Fruit fly (Drosophila melanogaster) whole organism, embryonic: Measurements from ENCODE around the gene CG9839.
A peak's percentile ranks its signal among the peaks of the same experiment; 100 is the strongest.

Experiments
- Abd-B ChIP-seq: fragments of 200-800 bp; sonication (Bioruptor generic); optimal IDR thresholded peaks from 2 replicates; lab custom pipeline; 2018; ENCODE audit warnings: missing biosample characterization, mild to moderate bottlenecking, missing genetic modification characterization, moderate library complexity
- Asciz ChIP-seq: fragments of 200-800 bp; sonication (Bioruptor generic); optimal IDR thresholded peaks from 2 replicates; lab custom pipeline; 2017; ENCODE audit warnings: missing biosample characterization, mild to moderate bottlenecking, missing genetic modification characterization, missing genetic modification reagents
- CG11456 ChIP-seq: fragments of 200-800 bp; sonication (Bioruptor generic); IDR thresholded peaks from 3 replicates; pipeline ENCODE4 v1.3.6; 2022; ENCODE audit warnings: missing biosample characterization, missing genetic modification characterization
- CG12104 ChIP-seq: fragments of 200-800 bp; sonication (Bioruptor generic); optimal IDR thresholded peaks from 3 replicates; lab custom pipeline; 2016; ENCODE audit warnings: missing biosample characterization, missing genetic modification characterization
- CG13894 ChIP-seq: fragments of 200-800 bp; sonication (Bioruptor generic); optimal IDR thresholded peaks from 3 replicates; lab custom pipeline; 2018; ENCODE audit warnings: missing biosample characterization, mild to moderate bottlenecking, missing genetic modification characterization, moderate library complexity
- CG14860 ChIP-seq: fragments of 200-800 bp; sonication (Bioruptor generic); IDR thresholded peaks from 3 replicates; pipeline ENCODE4 v1.3.6; 2022; ENCODE audit warnings: missing biosample characterization, missing genetic modification characterization; ENCODE audit not compliant: partially characterized antibody
- CG16815 ChIP-seq: fragments of 200-800 bp; sonication (Bioruptor generic); optimal IDR thresholded peaks from 3 replicates; lab custom pipeline; 2017; ENCODE audit warnings: missing biosample characterization, mild to moderate bottlenecking, missing genetic modification characterization
- CG18599 ChIP-seq: fragments of 200-800 bp; sonication (Bioruptor generic); optimal IDR thresholded peaks from 3 replicates; lab custom pipeline; 2017; ENCODE audit warnings: missing biosample characterization, missing genetic modification characterization, mild to moderate bottlenecking, moderate library complexity, missing genetic modification reagents
- CG3163 ChIP-seq: fragments of 200-800 bp; sonication (Bioruptor generic); optimal IDR thresholded peaks from 3 replicates; lab custom pipeline; 2016; ENCODE audit warnings: missing biosample characterization, missing genetic modification characterization
- CG33213 ChIP-seq: fragments of 200-800 bp; sonication (Bioruptor generic); optimal IDR thresholded peaks from 3 replicates; lab custom pipeline; 2016; ENCODE audit warnings: missing biosample characterization, missing genetic modification characterization
- CG33557 ChIP-seq: fragments of 200-800 bp; sonication (Bioruptor generic); optimal IDR thresholded peaks from 2 replicates; lab custom pipeline; 2019; ENCODE audit warnings: missing biosample characterization, mild to moderate bottlenecking, missing genetic modification characterization, moderate library complexity
- CG34224 ChIP-seq: fragments of 200-800 bp; sonication (Bioruptor generic); IDR thresholded peaks from 3 replicates; pipeline ENCODE4 v1.3.6; 2022; ENCODE audit warnings: missing biosample characterization, missing genetic modification characterization; ENCODE audit not compliant: partially characterized antibody
- CG42726 ChIP-seq: fragments of 200-800 bp; sonication (Bioruptor generic); IDR thresholded peaks from 2 replicates; pipeline ENCODE4 v1.3.6; 2022; ENCODE audit warnings: missing biosample characterization, missing genetic modification characterization; ENCODE audit not compliant: partially characterized antibody
- CG4282 ChIP-seq: fragments of 200-800 bp; sonication (Bioruptor generic); optimal IDR thresholded peaks from 2 replicates; lab custom pipeline; 2016; ENCODE audit warnings: missing biosample characterization, missing genetic modification characterization
- CG4424 ChIP-seq: fragments of 200-800 bp; sonication (Bioruptor generic); optimal IDR thresholded peaks from 3 replicates; lab custom pipeline; 2016; ENCODE audit warnings: missing biosample characterization, missing genetic modification characterization
- CG5180 ChIP-seq: fragments of 200-800 bp; sonication (Bioruptor generic); optimal IDR thresholded peaks from 3 replicates; lab custom pipeline; 2017; ENCODE audit warnings: missing biosample characterization, missing genetic modification characterization, mild to moderate bottlenecking, moderate library complexity, missing genetic modification reagents
- CG6813 ChIP-seq: fragments of 200-800 bp; sonication (Bioruptor generic); optimal IDR thresholded peaks from 2 replicates; lab custom pipeline; 2017; ENCODE audit warnings: missing biosample characterization, missing genetic modification characterization, mild to moderate bottlenecking, moderate library complexity, missing genetic modification reagents
- CG7271 ChIP-seq: fragments of 200-800 bp; sonication (Bioruptor generic); optimal IDR thresholded peaks from 2 replicates; lab custom pipeline; 2018; ENCODE audit warnings: missing biosample characterization, mild to moderate bottlenecking, missing genetic modification characterization, moderate library complexity
- CG9609 ChIP-seq: fragments of 200-800 bp; sonication (Bioruptor generic); optimal IDR thresholded peaks from 3 replicates; lab custom pipeline; 2016; ENCODE audit warnings: missing biosample characterization, missing genetic modification characterization
- CG9817 ChIP-seq: fragments of 200-800 bp; sonication (Bioruptor generic); optimal IDR thresholded peaks from 2 replicates; lab custom pipeline; 2018; ENCODE audit warnings: missing biosample characterization, mild to moderate bottlenecking, missing genetic modification characterization, moderate library complexity
- Dref ChIP-seq: fragments of 200-800 bp; sonication (Bioruptor generic); IDR thresholded peaks from 2 replicates; pipeline ENCODE4 v1.3.6; 2022; ENCODE audit warnings: missing biosample characterization, missing genetic modification characterization
- Ets65A ChIP-seq: fragments of 200-800 bp; sonication (Bioruptor generic); peaks from one replicate; lab custom pipeline; 2016; ENCODE audit warnings: missing biosample characterization, missing genetic modification characterization
- Fer3 ChIP-seq: fragments of 200-800 bp; sonication (Bioruptor generic); optimal IDR thresholded peaks from 2 replicates; lab custom pipeline; 2018; ENCODE audit warnings: missing biosample characterization, mild to moderate bottlenecking, missing genetic modification characterization, moderate library complexity
- HLH54F ChIP-seq: fragments of 200-800 bp; sonication (Bioruptor generic); optimal IDR thresholded peaks from 3 replicates; lab custom pipeline; 2016; ENCODE audit warnings: missing biosample characterization, missing genetic modification characterization
- Hand ChIP-seq: fragments of 200-800 bp; sonication (Bioruptor generic); optimal IDR thresholded peaks from 2 replicates; lab custom pipeline; 2017; ENCODE audit warnings: mild to moderate bottlenecking, missing biosample characterization, missing genetic modification reagents, missing genetic modification characterization
- Lpt ChIP-seq: fragments of >200 bp; optimal IDR thresholded peaks from 2 replicates; lab custom pipeline; 2018; ENCODE audit warnings: missing biosample characterization, missing genetic modification characterization
- Myb ChIP-seq: fragments of 200-800 bp; sonication (Bioruptor generic); optimal IDR thresholded peaks from 2 replicates; lab custom pipeline; 2016; ENCODE audit warnings: missing biosample characterization, missing genetic modification characterization
- Neu2 ChIP-seq: fragments of 200-800 bp; sonication (Bioruptor generic); optimal IDR thresholded peaks from 3 replicates; lab custom pipeline; 2016; ENCODE audit warnings: missing biosample characterization, missing genetic modification characterization, borderline replicate concordance
- Oaz ChIP-seq: fragments of 200-800 bp; sonication (Bioruptor generic); IDR thresholded peaks from 2 replicates; pipeline ENCODE4 v1.3.6; 2022; ENCODE audit warnings: missing biosample characterization, missing genetic modification characterization
- Opbp ChIP-seq: fragments of 200-800 bp; sonication (Bioruptor generic); IDR thresholded peaks from 3 replicates; pipeline ENCODE4 v1.3.6; 2022; ENCODE audit warnings: missing biosample characterization, missing genetic modification characterization; ENCODE audit not compliant: partially characterized antibody
- Rx ChIP-seq: fragments of 200-800 bp; sonication (Bioruptor generic); IDR thresholded peaks from 2 replicates; pipeline ENCODE4 v1.3.6; 2022; ENCODE audit warnings: missing biosample characterization, missing genetic modification characterization
- Side ChIP-seq: fragments of 200-800 bp; sonication (Bioruptor generic); optimal IDR thresholded peaks from 2 replicates; lab custom pipeline; 2016; ENCODE audit warnings: missing biosample characterization, missing genetic modification characterization
- Sox100B ChIP-seq: fragments of 200-800 bp; sonication (Bioruptor generic); optimal IDR thresholded peaks from 3 replicates; lab custom pipeline; 2018; ENCODE audit warnings: missing biosample characterization, mild to moderate bottlenecking, missing genetic modification characterization
- Sry-δ ChIP-seq: fragments of 200-800 bp; sonication (Bioruptor generic); optimal IDR thresholded peaks from 2 replicates; lab custom pipeline; 2016; ENCODE audit warnings: missing biosample characterization, missing genetic modification characterization
- bbx ChIP-seq: fragments of 200-800 bp; sonication (Bioruptor generic); IDR thresholded peaks from 2 replicates; pipeline ENCODE4 v1.3.6; 2022; ENCODE audit warnings: missing biosample characterization, missing genetic modification characterization; ENCODE audit not compliant: partially characterized antibody
- dimm ChIP-seq: fragments of 200-800 bp; sonication (Bioruptor generic); IDR thresholded peaks from 2 replicates; pipeline ENCODE4 v1.3.6; 2022; ENCODE audit warnings: missing biosample characterization, missing genetic modification characterization
- eve ChIP-seq, 2 experiments: fragments of >200 bp; optimal IDR thresholded peaks; 2 replicates each; lab custom pipeline; 2017; ENCODE audit warnings: missing biosample characterization in 2 of 2, missing genetic modification characterization in 2 of 2
- eyg ChIP-seq: fragments of 200-800 bp; sonication (Bioruptor generic); optimal IDR thresholded peaks from 3 replicates; lab custom pipeline; 2016; ENCODE audit warnings: missing biosample characterization, missing genetic modification characterization
- fd96Cb ChIP-seq: fragments of 200-800 bp; sonication (Bioruptor generic); optimal IDR thresholded peaks from 2 replicates; lab custom pipeline; 2018; ENCODE audit warnings: missing biosample characterization, mild to moderate bottlenecking, missing genetic modification characterization, moderate library complexity
- gcm ChIP-seq: fragments of 200-800 bp; sonication (Bioruptor generic); optimal IDR thresholded peaks from 2 replicates; lab custom pipeline; 2019; ENCODE audit warnings: missing biosample characterization, mild to moderate bottlenecking, missing genetic modification characterization, moderate library complexity
- nerfin-2 ChIP-seq: fragments of 200-800 bp; sonication (Bioruptor generic); IDR thresholded peaks from 2 replicates; pipeline ENCODE4 v1.3.6; 2022; ENCODE audit warnings: missing biosample characterization, missing genetic modification characterization; ENCODE audit not compliant: partially characterized antibody
- nmo ChIP-seq: fragments of 200-800 bp; sonication (Bioruptor generic); optimal IDR thresholded peaks from 2 replicates; lab custom pipeline; 2018; ENCODE audit warnings: missing biosample characterization, mild to moderate bottlenecking, missing genetic modification characterization, moderate library complexity
- p53 ChIP-seq: fragments of 200-800 bp; sonication (Bioruptor generic); optimal IDR thresholded peaks from 2 replicates; lab custom pipeline; 2016; ENCODE audit warnings: missing biosample characterization, missing genetic modification characterization
- repo ChIP-seq: fragments of 200-800 bp; sonication (Bioruptor generic); optimal IDR thresholded peaks from 2 replicates; lab custom pipeline; 2016; ENCODE audit warnings: missing biosample characterization, missing genetic modification characterization
- sc ChIP-seq, 3 experiments: fragments of >200 bp in 2 of 3; fragments of 200-800 bp in 1 of 3; sonication (Bioruptor generic) in 1 of 3; optimal IDR thresholded peaks; 2 replicates in 2 of 3; 3 replicates in 1 of 3; lab custom pipeline; 2017; ENCODE audit warnings: mild to moderate bottlenecking in 1 of 3, missing biosample characterization in 1 of 3, missing genetic modification characterization in 1 of 3, missing genetic modification reagents in 1 of 3
- tio ChIP-seq: fragments of 200-800 bp; sonication (Bioruptor generic); optimal IDR thresholded peaks from 2 replicates; lab custom pipeline; 2017; ENCODE audit warnings: missing biosample characterization, missing genetic modification characterization, inconsistent platforms
- trh ChIP-seq: fragments of 200-800 bp; sonication (Bioruptor generic); optimal IDR thresholded peaks from 2 replicates; lab custom pipeline; 2016; ENCODE audit warnings: missing biosample characterization, missing genetic modification characterization
- twi ChIP-seq: fragments of 200-800 bp; optimal IDR thresholded peaks from 2 replicates; lab custom pipeline; 2019; ENCODE audit warnings: missing biosample characterization, mild to moderate bottlenecking, missing genetic modification characterization, moderate library complexity
- zfh2 ChIP-seq: fragments of 200-800 bp; sonication (Bioruptor generic); optimal IDR thresholded peaks from 2 replicates; lab custom pipeline; 2016; ENCODE audit warnings: missing biosample characterization, missing genetic modification characterization

Gene CG9839

dm6 chr3R:8788722-8789400, 16.7 kb downstream of the CG9839 start (continued):
- TF ChIP-seq Abd-B (GFP tag; lab: Kevin White, UChicago) (no peak), CG42726 (GFP tag; lab: Robert Waterston, UW) (no peak), p53 (GFP tag; lab: Kevin White, UChicago) (no peak), nmo (GFP tag; lab: Kevin White, UChicago) (peak; percentile 61), trh (GFP tag; lab: Kevin White, UChicago) (no peak), Sry-δ (no peak), Dref (GFP tag; lab: Robert Waterston, UW) (no peak), dimm (GFP tag; lab: Robert Waterston, UW) (peak; percentile 71), gcm (GFP tag; lab: Kevin White, UChicago) (peak; percentile 8), Hand (GFP tag; lab: Kevin White, UChicago) (no peak), CG34224 (GFP tag; lab: Robert Waterston, UW) (no peak), CG3163 (no peak), CG14860 (GFP tag; lab: Robert Waterston, UW) (no peak), CG13894 (tag; lab: Kevin White, UChicago) (no peak), Myb (GFP tag; lab: Kevin White, UChicago) (no peak), eyg (GFP tag; lab: Kevin White, UChicago) (no peak), repo (GFP tag; lab: Kevin White, UChicago) (no peak), CG9609 (GFP tag; lab: Kevin White, UChicago) (no peak), Lpt (GFP tag; lab: Kevin White, UChicago) (no peak), CG33213 (GFP tag; lab: Kevin White, UChicago) (no peak), CG12104 (GFP tag; lab: Kevin White, UChicago) (no peak), Rx (peak; percentile 77), CG6813 (peak; percentile 32), twi (tag; lab: Kevin White, UChicago) (no peak), CG9817 (tag; lab: Kevin White, UChicago) (no peak), eve (GFP tag; optimal IDR thresholded peaks at IDR 0.05; lab: Kevin White, UChicago) (no peak), tio (GFP tag; lab: Kevin White, UChicago) (peak; percentile 30), Side (no peak), CG16815 (GFP tag; lab: Kevin White, UChicago) (no peak), Sox100B (GFP tag; lab: Kevin White, UChicago) (peak; percentile 54), CG33557 (GFP tag; lab: Kevin White, UChicago) (no peak), CG4424 (GFP tag; lab: Kevin White, UChicago) (peak; percentile 50), CG18599 (GFP tag; lab: Kevin White, UChicago) (peak; percentile 13), Ets65A (GFP tag; lab: Kevin White, UChicago) (no peak), bbx (GFP tag; lab: Robert Waterston, UW) (no peak), Oaz (GFP tag; lab: Robert Waterston, UW) (no peak), CG4282 (no peak), Neu2 (no peak), zfh2 (GFP tag; lab: Kevin White, UChicago) (no peak), nerfin-2 (GFP tag; lab: Robert Waterston, UW) (no peak), HLH54F (GFP tag; lab: Kevin White, UChicago) (no peak), CG11456 (no peak), Opbp (GFP tag; lab: Robert Waterston, UW) (no peak), fd96Cb (peak; percentile 56), sc (optimal IDR thresholded peaks at IDR 0.05; lab: Kevin White, UChicago) (no peak), sc (GFP tag; optimal IDR thresholded peaks at IDR 0.05; lab: Kevin White, UChicago) (no peak), CG7271 (tag; lab: Kevin White, UChicago) (no peak), Asciz (peak; percentile 40), CG5180 (peak; percentile 30), Fer3 (no peak)
